Worm (Caenorhabditis elegans): ENCODE data around the gene C01G10.15.

ce11 chrV:15083659-15084058 is 3.4 kb downstream of the C01G10.15 start:
- TF ChIP-seq him-1 (tag; optimal IDR thresholded peaks at IDR 0.05), result no peak
- no peak for TF ChIP-seq W03F9.2 (tag; optimal IDR thresholded peaks at IDR 0.05)
- TF ChIP-seq dao-5 (tag; optimal IDR thresholded peaks at IDR 0.05), result no peak
